Worm (Caenorhabditis elegans) whole organism, young adult: Measurements from ENCODE around the gene hnd-1.

Experiments used
- B0019.2 ChIP-seq: fragments of 200-800 bp; sonication (Bioruptor generic); conservative IDR thresholded peaks from 2 replicates; pipeline ENCODE4 v1.3.6; 2022; ENCODE audit warnings: missing genetic modification reagents, missing genetic modification characterization, missing compliant biosample characterization
- B0035.1 ChIP-seq: sonication (generic microtip); optimal IDR thresholded peaks from 2 replicates; lab custom pipeline; 2016; ENCODE audit warnings: missing genetic modification characterization, mild to moderate bottlenecking, missing compliant biosample characterization, missing genotype, missing genetic modification reagents
- B0336.3 ChIP-seq: fragments of 200-800 bp; sonication (Bioruptor generic); IDR thresholded peaks from 2 replicates; pipeline ENCODE4 v1.3.6; 2022; ENCODE audit warnings: missing genetic modification characterization, missing compliant biosample characterization
- C06A6.2 ChIP-seq: fragments of 200-800 bp; sonication (Bioruptor generic); conservative IDR thresholded peaks from 2 replicates; pipeline ENCODE4 v1.3.6; 2022; ENCODE audit warnings: missing genetic modification characterization, missing compliant biosample characterization
- D2030.7 ChIP-seq: fragments of 200-800 bp; sonication (Bioruptor generic); IDR thresholded peaks from 2 replicates; pipeline ENCODE4 v1.3.6; 2022; ENCODE audit warnings: missing genetic modification reagents, missing genetic modification characterization, missing compliant biosample characterization
- F10E7.11 ChIP-seq: sonication (generic microtip); optimal IDR thresholded peaks from 2 replicates; lab custom pipeline; 2017; ENCODE audit warnings: mild to moderate bottlenecking, missing genetic modification characterization, moderate library complexity, missing compliant biosample characterization
- F22D6.2 ChIP-seq: sonication (generic microtip); optimal IDR thresholded peaks from 2 replicates; lab custom pipeline; 2016; ENCODE audit warnings: mild to moderate bottlenecking, missing genetic modification characterization, missing compliant biosample characterization
- F23B12.7 ChIP-seq: sonication (generic microtip); optimal IDR thresholded peaks from 2 replicates; lab custom pipeline; 2017; ENCODE audit warnings: missing genetic modification characterization, mild to moderate bottlenecking, missing compliant biosample characterization, antibody characterized with exemption, moderate library complexity; ENCODE audit not compliant: insufficient read depth
- F37B4.10 ChIP-seq: fragments of 200-800 bp; sonication (Bioruptor generic); IDR thresholded peaks from 2 replicates; pipeline ENCODE4 v1.3.6; 2022; ENCODE audit warnings: missing genetic modification characterization, missing compliant biosample characterization
- K12H6.12 ChIP-seq: fragments of 200-800 bp; sonication (Bioruptor generic); optimal IDR thresholded peaks from 2 replicates; lab custom pipeline; 2018; ENCODE audit warnings: mild to moderate bottlenecking, missing genetic modification characterization, missing compliant biosample characterization
- Y79H2A.3 ChIP-seq: fragments of 200-800 bp; sonication (Bioruptor generic); conservative IDR thresholded peaks from 2 replicates; pipeline ENCODE4 v1.3.6; 2022; ENCODE audit warnings: missing genetic modification reagents, missing genetic modification characterization, missing compliant biosample characterization
- aptf-2 ChIP-seq: fragments of 200-800 bp; sonication (Bioruptor generic); conservative IDR thresholded peaks from 2 replicates; pipeline ENCODE4 v1.3.6; 2022; ENCODE audit warnings: missing genetic modification reagents, missing genetic modification characterization, missing compliant biosample characterization
- atf-7 ChIP-seq: sonication (generic microtip); optimal IDR thresholded peaks from 2 replicates; lab custom pipeline; 2017; ENCODE audit warnings: mild to moderate bottlenecking, missing genetic modification characterization, missing compliant biosample characterization
- attf-3 ChIP-seq: fragments of 200-800 bp; sonication (Bioruptor generic); conservative IDR thresholded peaks from 2 replicates; pipeline ENCODE4 v1.3.6; 2022; ENCODE audit warnings: missing genetic modification reagents, missing genetic modification characterization, missing compliant biosample characterization
- cebp-1 ChIP-seq, 2 experiments: fragments of 200-800 bp in 1 of 2; sonication (Bioruptor generic) in 1 of 2; sonication (generic microtip) in 1 of 2; IDR thresholded peaks in 1 of 2; optimal IDR thresholded peaks in 1 of 2; 2 replicates each; pipeline versions ENCODE4 v1.3.6 to Lab custom; 2017 to 2022; ENCODE audit warnings: missing compliant biosample characterization in 2 of 2, missing genetic modification characterization in 2 of 2, mild to moderate bottlenecking in 1 of 2, missing genetic modification reagents in 1 of 2, moderate library complexity in 1 of 2
- cebp-2 ChIP-seq: fragments of 200-800 bp; sonication (Bioruptor generic); IDR thresholded peaks from 2 replicates; pipeline ENCODE4 v1.3.6; 2022; ENCODE audit warnings: missing genetic modification characterization, missing compliant biosample characterization
- ceh-27 ChIP-seq: fragments of 200-800 bp; sonication (Bioruptor generic); optimal IDR thresholded peaks from 2 replicates; lab custom pipeline; 2018; ENCODE audit warnings: mild to moderate bottlenecking, missing genetic modification characterization, moderate library complexity, missing compliant biosample characterization
- ceh-40 ChIP-seq: fragments of 200-800 bp; sonication (Bioruptor generic); IDR thresholded peaks from 2 replicates; pipeline ENCODE4 v1.3.6; 2022; ENCODE audit warnings: missing genetic modification characterization, missing compliant biosample characterization
- ceh-91 ChIP-seq: fragments of 200-800 bp; sonication (Bioruptor generic); IDR thresholded peaks from 2 replicates; pipeline ENCODE4 v1.3.6; 2022; ENCODE audit warnings: missing genetic modification reagents, missing genetic modification characterization, missing compliant biosample characterization
- dox-1 ChIP-seq: fragments of 200-800 bp; sonication (Bioruptor generic); IDR thresholded peaks from 2 replicates; pipeline ENCODE4 v1.3.6; 2022; ENCODE audit warnings: missing genetic modification reagents, missing genetic modification characterization, missing compliant biosample characterization
- ekl-4 ChIP-seq: fragments of 200-800 bp; sonication (Bioruptor generic); IDR thresholded peaks from 2 replicates; pipeline ENCODE4 v1.3.6; 2022; ENCODE audit warnings: missing genetic modification reagents, missing genetic modification characterization, missing compliant biosample characterization
- him-1 ChIP-seq: sonication (generic microtip); optimal IDR thresholded peaks from 2 replicates; lab custom pipeline; 2016; ENCODE audit warnings: missing genotype, missing genetic modification reagents, missing genetic modification characterization, missing compliant biosample characterization
- hmg-1.2 ChIP-seq: fragments of 200-800 bp; sonication (Bioruptor generic); IDR thresholded peaks from 2 replicates; pipeline ENCODE4 v1.3.6; 2022; ENCODE audit warnings: missing genetic modification reagents, missing genetic modification characterization, missing compliant biosample characterization
- let-526 ChIP-seq: fragments of 200-800 bp; sonication (Bioruptor generic); IDR thresholded peaks from 2 replicates; pipeline ENCODE4 v1.3.6; 2022; ENCODE audit warnings: missing genetic modification reagents, missing genetic modification characterization, missing compliant biosample characterization
- lin-26 ChIP-seq: fragments of 200-800 bp; sonication (Bioruptor generic); IDR thresholded peaks from 2 replicates; pipeline ENCODE4 v1.3.6; 2022; ENCODE audit warnings: missing genetic modification reagents, missing genetic modification characterization, missing compliant biosample characterization
- lin-40 ChIP-seq: sonication (generic microtip); optimal IDR thresholded peaks from 2 replicates; lab custom pipeline; 2016; ENCODE audit warnings: missing genetic modification characterization, mild to moderate bottlenecking, missing compliant biosample characterization, missing genotype, missing genetic modification reagents
- lin-54 ChIP-seq: fragments of 200-800 bp; sonication (Bioruptor generic); optimal IDR thresholded peaks from 2 replicates; lab custom pipeline; 2018; ENCODE audit warnings: mild to moderate bottlenecking, missing genetic modification characterization, missing compliant biosample characterization
- lsl-1 ChIP-seq: fragments of 200-800 bp; sonication (Bioruptor generic); optimal IDR thresholded peaks from 2 replicates; lab custom pipeline; 2018; ENCODE audit warnings: mild to moderate bottlenecking, missing genetic modification characterization, moderate library complexity, missing compliant biosample characterization
- madf-3 ChIP-seq: fragments of 200-800 bp; sonication (Bioruptor generic); IDR thresholded peaks from 2 replicates; pipeline ENCODE4 v1.3.6; 2022; ENCODE audit warnings: missing genetic modification reagents, missing genetic modification characterization, missing compliant biosample characterization
- mel-28 ChIP-seq: sonication (generic microtip); optimal IDR thresholded peaks from 2 replicates; lab custom pipeline; 2016; ENCODE audit warnings: borderline replicate concordance, mild to moderate bottlenecking, missing genetic modification characterization, missing compliant biosample characterization
- pbrm-1 ChIP-seq: fragments of 200-800 bp; sonication (Bioruptor generic); IDR thresholded peaks from 2 replicates; pipeline ENCODE4 v1.3.6; 2022; ENCODE audit warnings: missing genetic modification reagents, missing genetic modification characterization, missing compliant biosample characterization
- rcor-1 ChIP-seq: fragments of 200-800 bp; sonication (Bioruptor generic); IDR thresholded peaks from 2 replicates; pipeline ENCODE4 v1.3.6; 2022; ENCODE audit warnings: missing genetic modification reagents, missing genetic modification characterization, missing compliant biosample characterization
- repo-1 ChIP-seq: sonication (generic microtip); optimal IDR thresholded peaks from 2 replicates; lab custom pipeline; 2017; ENCODE audit warnings: mild to moderate bottlenecking, missing genetic modification characterization, missing compliant biosample characterization
- rpc-1 ChIP-seq, 2 experiments: fragments of 150-350 bp in 1 of 2; sonication (generic microtip) in 1 of 2; optimal IDR thresholded peaks; 2 replicates each; lab custom pipeline; 2014 to 2018; ENCODE audit warnings: missing biosample characterization in 1 of 2, missing genetic modification characterization in 1 of 2, missing genetic modification reagents in 1 of 2, missing genotype in 1 of 2
- sea-2 ChIP-seq: fragments of 200-800 bp; sonication (Bioruptor generic); IDR thresholded peaks from 2 replicates; pipeline ENCODE4 v1.3.6; 2022; ENCODE audit warnings: missing genetic modification characterization, missing compliant biosample characterization
- somi-1 ChIP-seq: fragments of 200-800 bp; sonication (Bioruptor generic); optimal IDR thresholded peaks from 2 replicates; lab custom pipeline; 2018; ENCODE audit warnings: mild to moderate bottlenecking, missing genetic modification characterization, missing compliant biosample characterization
- tbp1 ChIP-seq: fragments of 200-800 bp; sonication (Bioruptor generic); optimal IDR thresholded peaks from 2 replicates; lab custom pipeline; 2018; ENCODE audit warnings: mild to moderate bottlenecking, missing genetic modification characterization, missing compliant biosample characterization
- tbx-9 ChIP-seq: sonication (generic microtip); optimal IDR thresholded peaks from 2 replicates; lab custom pipeline; 2016; ENCODE audit warnings: borderline replicate concordance, missing genetic modification characterization, inconsistent platforms, missing compliant biosample characterization
- tlf-1 ChIP-seq: fragments of 200-800 bp; sonication (Bioruptor generic); optimal IDR thresholded peaks from 2 replicates; lab custom pipeline; 2018; ENCODE audit warnings: mild to moderate bottlenecking, missing genetic modification characterization, missing compliant biosample characterization
- xnd-1 ChIP-seq: sonication (generic microtip); optimal IDR thresholded peaks from 2 replicates; lab custom pipeline; 2016; ENCODE audit warnings: missing genotype, missing genetic modification reagents, missing genetic modification characterization, missing compliant biosample characterization
- ztf-18 ChIP-seq: sonication (generic microtip); optimal IDR thresholded peaks from 2 replicates; lab custom pipeline; 2016; ENCODE audit warnings: missing genotype, mild to moderate bottlenecking, missing genetic modification characterization, missing compliant biosample characterization
- ztf-22 ChIP-seq: fragments of 200-800 bp; sonication (Bioruptor generic); optimal IDR thresholded peaks from 2 replicates; lab custom pipeline; 2018; ENCODE audit warnings: mild to moderate bottlenecking, missing genetic modification characterization, moderate library complexity, missing compliant biosample characterization

The hnd-1 gene

ce11 chrX:11684261-11684660 is at the start of gene hnd-1:
hnd-1 (plus strand) TSS chrX:11684561.
- no peak for TF ChIP-seq aptf-2
- no peak for TF ChIP-seq cebp-1 (GFP tag; IDR thresholded peaks at IDR 0.05; lab: Robert Waterston, UW)
- TF ChIP-seq cebp-1 (tag; optimal IDR thresholded peaks at IDR 0.05; lab: Kevin White, UChicago): no peak
- TF ChIP-seq pbrm-1 (GFP tag; lab: Robert Waterston, UW): no peak
- TF ChIP-seq ceh-40 (GFP tag; lab: Robert Waterston, UW): no peak
- TF ChIP-seq C06A6.2: no peak
- no peak for TF ChIP-seq somi-1 (GFP tag; lab: Kevin White, UChicago)
- TF ChIP-seq B0336.3 (GFP tag; lab: Robert Waterston, UW): no peak
- TF ChIP-seq dox-1 (GFP tag; lab: Robert Waterston, UW): no peak
- TF ChIP-seq atf-7 (tag; lab: Kevin White, UChicago): no peak
- TF ChIP-seq F10E7.11: no peak
- TF ChIP-seq ztf-18 (tag; lab: Kevin White, UChicago): no peak
- TF ChIP-seq rpc-1 (optimal IDR thresholded peaks at IDR 0.05; lab: Kevin White, UChicago): no peak
- no peak for TF ChIP-seq rpc-1 (tag; optimal IDR thresholded peaks at IDR 0.05; lab: Kevin White, UChicago)
- TF ChIP-seq cebp-2: no peak
- TF ChIP-seq sea-2 (GFP tag; lab: Robert Waterston, UW): no peak
- no peak for TF ChIP-seq him-1 (tag; lab: Kevin White, UChicago)
- TF ChIP-seq lsl-1 (GFP tag; lab: Kevin White, UChicago): no peak
- TF ChIP-seq, all 124 proteins: peak for 0

- TF ChIP-seq lin-26 (no peak), C06A6.2 (no peak), F10E7.11 (no peak), aptf-2 (no peak), mel-28 (tag; lab: Kevin White, UChicago) (no peak), repo-1 (tag; lab: Kevin White, UChicago) (no peak), ceh-27 (GFP tag; lab: Kevin White, UChicago) (no peak), Y79H2A.3 (GFP tag; lab: Robert Waterston, UW) (no peak), let-526 (no peak), F37B4.10 (GFP tag; lab: Robert Waterston, UW) (no peak), tbx-9 (tag; lab: Kevin White, UChicago) (no peak), hmg-1.2 (no peak), xnd-1 (tag; lab: Kevin White, UChicago) (no peak), rcor-1 (GFP tag; lab: Robert Waterston, UW) (no peak), ceh-91 (GFP tag; lab: Robert Waterston, UW) (no peak), F23B12.7 (tag; lab: Kevin White, UChicago) (no peak)
Observed at ce11 chrX:11637721-11638120, 46.6 kb upstream of the hnd-1 start.

ce11 chrX:11638987-11639386 is 45.4 kb upstream of the hnd-1 start:
- TF ChIP-seq tlf-1 (GFP tag; lab: Kevin White, UChicago) (no peak), rpc-1 (optimal IDR thresholded peaks at IDR 0.05; lab: Kevin White, UChicago) (no peak), rpc-1 (tag; optimal IDR thresholded peaks at IDR 0.05; lab: Kevin White, UChicago) (no peak), lin-40 (tag; lab: Kevin White, UChicago) (no peak), B0019.2 (GFP tag; lab: Robert Waterston, UW) (no peak), sea-2 (GFP tag; lab: Robert Waterston, UW) (no peak), madf-3 (GFP tag; lab: Robert Waterston, UW) (no peak), ekl-4 (GFP tag; lab: Robert Waterston, UW) (no peak), K12H6.12 (tag; lab: Kevin White, UChicago) (no peak), F22D6.2 (no peak), tbp1 (GFP tag; lab: Kevin White, UChicago) (no peak), attf-3 (GFP tag; lab: Robert Waterston, UW) (no peak), ztf-22 (GFP tag; lab: Kevin White, UChicago) (no peak), aptf-2 (no peak), repo-1 (tag; lab: Kevin White, UChicago) (no peak), lin-54 (GFP tag; lab: Kevin White, UChicago) (no peak), B0035.1 (tag; lab: Kevin White, UChicago) (no peak), D2030.7 (no peak)
- TF ChIP-seq, all 124 proteins: peak for 0
